Fruit fly (Drosophila melanogaster): ENCODE data around the gene CG5280.

The CG5280 gene

dm6 chr3L:8974478-8975477, 15.2 kb downstream of the CG5280 start, which contains the start of the genes pix and Srp68 (continued):
- no peak for TF ChIP-seq Lim3 (GFP tag; IDR thresholded peaks at IDR 0.05)
- TF ChIP-seq NK7.1 (GFP tag; optimal IDR thresholded peaks at IDR 0.05), result no peak
- TF ChIP-seq rib (GFP tag; IDR thresholded peaks at IDR 0.05), result no peak
- peak; percentile 47 for TF ChIP-seq CG16815 (GFP tag; optimal IDR thresholded peaks at IDR 0.05)

- TF ChIP-seq CG10274 (GFP tag; optimal IDR thresholded peaks at IDR 0.05) (peak; percentile 15), CG10979 (tag; optimal IDR thresholded peaks at IDR 0.05) (no peak), CG6813 (GFP tag; optimal IDR thresholded peaks at IDR 0.05) (no peak), CG12071 (GFP tag; optimal IDR thresholded peaks at IDR 0.05) (no peak), sima (GFP tag; optimal IDR thresholded peaks at IDR 0.05) (no peak), Myb (GFP tag; optimal IDR thresholded peaks at IDR 0.05) (peak; percentile 81), CG9609 (GFP tag; optimal IDR thresholded peaks at IDR 0.05) (no peak), Dll (GFP tag; IDR thresholded peaks at IDR 0.05; ENCODE audit: partially characterized antibody) (peak; percentile 37; the same call in 1 of the 4 replicates), CG5953 (GFP tag; IDR thresholded peaks at IDR 0.05) (no peak), ci (GFP tag; IDR thresholded peaks at IDR 0.05) (peak; percentile 63; the same call in 2 of the 3 replicates), Asciz (GFP tag; optimal IDR thresholded peaks at IDR 0.05) (no peak), CG2875 (GFP tag; optimal IDR thresholded peaks at IDR 0.05) (no peak), sug (tag; optimal IDR thresholded peaks at IDR 0.05) (peak; percentile 44), crp (GFP tag; optimal IDR thresholded peaks at IDR 0.05) (peak in 1 of 2 experiments; percentile 7), CG12659 (GFP tag; optimal IDR thresholded peaks at IDR 0.05) (peak; percentile 46), CG34422 (GFP tag; IDR thresholded peaks at IDR 0.05) (0 out of 3 replicates have a peak, but pooled peaks have one; percentile 14), row (GFP tag; IDR thresholded peaks at IDR 0.05) (peak; percentile 34; the same call in 1 of the 3 replicates), Lpt (GFP tag; optimal IDR thresholded peaks at IDR 0.05) (no peak), Fer1 (GFP tag; optimal IDR thresholded peaks at IDR 0.05) (peak; percentile 41), CG42726 (GFP tag; IDR thresholded peaks at IDR 0.05; ENCODE audit: partially characterized antibody) (no peak), Dp (GFP tag; optimal IDR thresholded peaks at IDR 0.05) (peak; percentile 65), CG4820 (GFP tag; optimal IDR thresholded peaks at IDR 0.05) (no peak), Sry-β (GFP tag; optimal IDR thresholded peaks at IDR 0.05) (no peak), CG34224 (GFP tag; IDR thresholded peaks at IDR 0.05; ENCODE audit: partially characterized antibody) (0 out of 3 replicates have a peak, but pooled peaks have one; percentile 14), CG33557 (GFP tag; optimal IDR thresholded peaks at IDR 0.05) (no peak), CG9437 (GFP tag; optimal IDR thresholded peaks at IDR 0.05) (no peak), CG10462 (GFP tag; optimal IDR thresholded peaks at IDR 0.05) (peak; percentile 32), CG8290 (GFP tag; optimal IDR thresholded peaks at IDR 0.05) (no peak), CG8290 (tag; optimal IDR thresholded peaks at IDR 0.05) (no peak), CG4328 (GFP tag; optimal IDR thresholded peaks at IDR 0.05) (no peak), CG6765 (GFP tag; optimal IDR thresholded peaks at IDR 0.05) (no peak), CG4617 (GFP tag; optimal IDR thresholded peaks at IDR 0.05; ENCODE audit: borderline replicate concordance) (peak; percentile 35), Dref (GFP tag; IDR thresholded peaks at IDR 0.05) (peak; percentile 34), Dfd (GFP tag; optimal IDR thresholded peaks at IDR 0.05) (no peak), CG8089 (GFP tag; optimal IDR thresholded peaks at IDR 0.05) (no peak), MBD-R2 (GFP tag; IDR thresholded peaks at IDR 0.05) (peak; percentile 90), caup (GFP tag; optimal IDR thresholded peaks at IDR 0.05; ENCODE audit: severe bottlenecking) (no peak), Ada2b (GFP tag; IDR thresholded peaks at IDR 0.05) (no peak), Bgb (GFP tag; IDR thresholded peaks at IDR 0.05; ENCODE audit: partially characterized antibody) (no peak), nmo (GFP tag; optimal IDR thresholded peaks at IDR 0.05) (peak; percentile 20), CG12104 (GFP tag; optimal IDR thresholded peaks at IDR 0.05) (no peak), Dad (GFP tag; optimal IDR thresholded peaks at IDR 0.05) (no peak)
Observed at dm6 chr3L:8968437-8968836, 21.6 kb downstream of the CG5280 start, which contains the start of gene CG5026. TSS of gene CG5026 (plus strand) at chr3L:8968528.
